Worm (Caenorhabditis elegans) whole organism, mixed stage, embryonic: Measurements from ENCODE around the gene C49C8.5.

Experiments
- M03D4.4 ChIP-seq: sonication (generic microtip); optimal IDR thresholded peaks from 2 replicates; lab custom pipeline; 2017; ENCODE audit warnings: mild to moderate bottlenecking, missing genetic modification characterization, missing compliant biosample characterization
- nhr-12 ChIP-seq: fragments of 150-350 bp; optimal IDR thresholded peaks from 2 replicates; lab custom pipeline; 2014; ENCODE audit warnings: missing biosample characterization, missing genetic modification characterization
- unc-39 ChIP-seq: fragments of 150-350 bp; optimal IDR thresholded peaks from 2 replicates; lab custom pipeline; 2014; ENCODE audit warnings: missing biosample characterization, missing genetic modification characterization

ce11 chrIV:8605217-8605616 lies 48.2 kb downstream of the C49C8.5 start:
- TF ChIP-seq M03D4.4 (tag; lab: Kevin White, UChicago) (no peak), nhr-12 (tag; lab: Kevin White, UChicago) (no peak), unc-39 (tag; lab: Kevin White, UChicago) (no peak)
